Worm (Caenorhabditis elegans): ENCODE results near the gene B0361.11.

DNA sequence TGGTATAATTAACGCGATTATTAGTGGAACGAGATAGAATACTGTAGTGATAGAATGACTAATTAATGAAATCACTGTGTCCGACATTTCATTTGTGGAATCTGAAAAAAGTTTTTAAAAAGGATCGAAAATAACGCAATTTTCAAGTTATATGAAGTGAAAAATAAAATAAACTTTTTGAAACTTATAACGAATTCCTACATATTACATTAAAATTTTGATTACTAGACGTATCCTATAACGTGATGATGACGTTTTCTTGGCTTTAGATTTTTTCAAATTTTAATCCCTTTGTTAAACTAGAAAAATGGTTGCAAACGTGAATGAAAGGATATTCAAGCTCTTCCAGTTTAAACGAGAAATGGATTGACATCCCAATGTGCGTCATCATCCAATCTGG is 13.1 kb downstream of the B0361.11 start, which contains the start of gene algn-11:
- TF ChIP-seq pha-4 (GFP tag; IDR thresholded peaks at IDR 0.05), result no peak
- TF ChIP-seq pha-4 (tag; optimal IDR thresholded peaks at IDR 0.05), result no peak
- TF ChIP-seq lin-39 (tag; optimal IDR thresholded peaks at IDR 0.05), result no peak
- TF ChIP-seq nhr-102 (tag; optimal IDR thresholded peaks at IDR 0.05), result no peak
- no peak for TF ChIP-seq T26A8.4 (GFP tag; IDR thresholded peaks at IDR 0.05)
- TF ChIP-seq nhr-25 (tag; optimal IDR thresholded peaks at IDR 0.05; ENCODE audit: borderline replicate concordance, insufficient read depth), result no peak
- no peak for TF ChIP-seq daf-8 (GFP tag; IDR thresholded peaks at IDR 0.05)
- no peak for TF ChIP-seq ztf-7 (tag; optimal IDR thresholded peaks at IDR 0.05)
